Worm (Caenorhabditis elegans) whole organism, midembryonic: ENCODE measurements around the gene B0393.4.

Source experiments
- T22C8.4 ChIP-seq: fragments of 200-800 bp; sonication (Bioruptor generic); IDR thresholded peaks from 2 replicates; pipeline ENCODE4 v1.3.6; 2022; ENCODE audit warnings: missing genetic modification characterization, missing compliant biosample characterization
- flt-1 ChIP-seq: fragments of 200-800 bp; sonication (Bioruptor generic); IDR thresholded peaks from 2 replicates; pipeline ENCODE4 v1.3.6; 2022; ENCODE audit warnings: missing genetic modification characterization, missing compliant biosample characterization
- klf-2 ChIP-seq: fragments of 200-800 bp; sonication (Bioruptor generic); conservative IDR thresholded peaks from 2 replicates; pipeline ENCODE4 v1.3.6; 2022; ENCODE audit warnings: missing genetic modification reagents, missing genetic modification characterization, missing compliant biosample characterization
- ref-1 ChIP-seq: fragments of 200-800 bp; sonication (Bioruptor generic); conservative IDR thresholded peaks from 2 replicates; pipeline ENCODE4 v1.3.6; 2022; ENCODE audit warnings: missing genetic modification reagents, missing genetic modification characterization, missing compliant biosample characterization
- ztf-23 ChIP-seq: fragments of 200-800 bp; sonication (Bioruptor generic); IDR thresholded peaks from 2 replicates; pipeline ENCODE4 v1.3.6; 2022; ENCODE audit warnings: missing genetic modification reagents, missing genetic modification characterization, missing compliant biosample characterization
- ztf-29 ChIP-seq: fragments of 200-800 bp; sonication (Bioruptor generic); IDR thresholded peaks from 2 replicates; pipeline ENCODE4 v1.3.6; 2022; ENCODE audit warnings: missing genetic modification reagents, missing genetic modification characterization, missing compliant biosample characterization

- TF ChIP-seq klf-2 (GFP tag; lab: Robert Waterston, UW) (no peak), T22C8.4 (GFP tag; lab: Robert Waterston, UW) (no peak), flt-1 (no peak), ztf-29 (GFP tag; lab: Robert Waterston, UW) (no peak), ztf-23 (GFP tag; lab: Robert Waterston, UW) (no peak), ref-1 (GFP tag; lab: Robert Waterston, UW) (no peak)
These were observed 29.2 kb upstream of the B0393.4 start, which contains the start of gene mip-1 for ce11 chrIII:4792560-4793136.
